Worm (Caenorhabditis elegans): ENCODE measurements around the gene Y56A3A.31.

ce11 chrIII:11991654-11992292 is 17.5 kb downstream of the Y56A3A.31 start:
- TF ChIP-seq mdl-1 (tag; optimal IDR thresholded peaks at IDR 0.05) (no peak), egl-27 (tag; optimal IDR thresholded peaks at IDR 0.05) (no peak), snpc-4 (tag; optimal IDR thresholded peaks at IDR 0.05) (no peak), ces-1 (GFP tag; optimal IDR thresholded peaks at IDR 0.05) (no peak), hmg-1.1 (GFP tag; IDR thresholded peaks at IDR 0.05) (no peak), pha-4 (GFP tag; IDR thresholded peaks at IDR 0.05) (no peak), pha-4 (tag; optimal IDR thresholded peaks at IDR 0.05) (no peak), ceh-28 (tag; optimal IDR thresholded peaks at IDR 0.05) (no peak), lsy-2 (tag; optimal IDR thresholded peaks at IDR 0.05) (no peak), ztf-11 (tag; optimal IDR thresholded peaks at IDR 0.05) (no peak), aha-1 (tag) (no peak), nhr-42 (GFP tag; IDR thresholded peaks at IDR 0.05) (no peak)
